Worm (Caenorhabditis elegans) whole organism, L3 larva: ENCODE results near the gene cyp-35C1.

Experiments
- R02D3.7 ChIP-seq: fragments of 150-350 bp; optimal IDR thresholded peaks from 2 replicates; lab custom pipeline; 2014; ENCODE audit warnings: missing biosample characterization, missing genetic modification characterization
- aly-2 ChIP-seq: fragments of 150-350 bp; optimal IDR thresholded peaks from 2 replicates; lab custom pipeline; 2014; ENCODE audit warnings: missing biosample characterization, missing genetic modification characterization
- ama-1 ChIP-seq: fragments of 150-350 bp; optimal IDR thresholded peaks from 2 replicates; lab custom pipeline; 2018
- ceh-16 ChIP-seq: sonication (generic microtip); optimal IDR thresholded peaks from 2 replicates; lab custom pipeline; 2017; ENCODE audit warnings: missing biosample characterization, missing genetic modification characterization
- ceh-82 ChIP-seq: fragments of 150-350 bp; optimal IDR thresholded peaks from 2 replicates; lab custom pipeline; 2014; ENCODE audit warnings: missing biosample characterization, missing genetic modification characterization
- ceh-9 ChIP-seq: sonication (generic microtip); optimal IDR thresholded peaks from 2 replicates; lab custom pipeline; 2018; ENCODE audit warnings: missing biosample characterization, missing genetic modification characterization
- daf-12 ChIP-seq: fragments of 150-350 bp; optimal IDR thresholded peaks from 2 replicates; lab custom pipeline; 2014; ENCODE audit warnings: missing biosample characterization, missing genetic modification reagents, missing genetic modification characterization
- egl-27 ChIP-seq: sonication (generic microtip); optimal IDR thresholded peaks from 4 replicates; lab custom pipeline; 2017; ENCODE audit warnings: missing biosample characterization, missing genetic modification reagents, missing genetic modification characterization
- elt-1 ChIP-seq: fragments of 150-350 bp; optimal IDR thresholded peaks from 2 replicates; lab custom pipeline; 2014; ENCODE audit warnings: missing biosample characterization, missing genetic modification characterization
- elt-2 ChIP-seq: sonication (generic microtip); optimal IDR thresholded peaks from 2 replicates; lab custom pipeline; 2016; ENCODE audit warnings: missing genetic modification reagents, mild to moderate bottlenecking, missing genetic modification characterization, missing compliant biosample characterization
- elt-3 ChIP-seq, 3 experiments: fragments of 150-350 bp in 1 of 3; sonication (generic microtip) in 2 of 3; optimal IDR thresholded peaks; 2 replicates in 2 of 3; 4 replicates in 1 of 3; lab custom pipeline; 2014 to 2017; ENCODE audit warnings: missing biosample characterization in 3 of 3, missing genetic modification characterization in 3 of 3
- fkh-10 ChIP-seq: sonication (generic microtip); optimal IDR thresholded peaks from 2 replicates; lab custom pipeline; 2017; ENCODE audit warnings: missing biosample characterization, missing genetic modification reagents, missing genetic modification characterization
- fkh-2 ChIP-seq: fragments of 150-350 bp; optimal IDR thresholded peaks from 2 replicates; lab custom pipeline; 2014; ENCODE audit warnings: missing biosample characterization, missing genetic modification reagents, missing genetic modification characterization
- fos-1 ChIP-seq: fragments of 150-350 bp; optimal IDR thresholded peaks from 2 replicates; lab custom pipeline; 2014; ENCODE audit warnings: missing biosample characterization, missing genetic modification characterization
- hmg-11 ChIP-seq: sonication (generic microtip); optimal IDR thresholded peaks from 2 replicates; lab custom pipeline; 2016; ENCODE audit warnings: missing genetic modification characterization, missing compliant biosample characterization
- jun-1 ChIP-seq: fragments of 150-350 bp; optimal IDR thresholded peaks from 2 replicates; lab custom pipeline; 2014; ENCODE audit warnings: missing biosample characterization, missing genetic modification reagents, missing genetic modification characterization
- lin-15B ChIP-seq: fragments of 150-350 bp; optimal IDR thresholded peaks from 2 replicates; lab custom pipeline; 2014; ENCODE audit warnings: missing biosample characterization, missing genetic modification characterization
- lin-39 ChIP-seq: fragments of 150-350 bp; optimal IDR thresholded peaks from 2 replicates; lab custom pipeline; 2018; ENCODE audit warnings: missing biosample characterization, missing genetic modification reagents, missing genetic modification characterization
- mdl-1 ChIP-seq: fragments of 150-350 bp; optimal IDR thresholded peaks from 2 replicates; lab custom pipeline; 2014; ENCODE audit warnings: missing biosample characterization, missing genetic modification characterization
- mml-1 ChIP-seq: fragments of 150-350 bp; sonication (generic microtip); optimal IDR thresholded peaks from 3 replicates; lab custom pipeline; 2014; ENCODE audit warnings: missing biosample characterization, missing genetic modification characterization
- nfya-1 ChIP-seq: sonication (generic microtip); optimal IDR thresholded peaks from 2 replicates; lab custom pipeline; 2017; ENCODE audit warnings: missing genetic modification characterization, mild to moderate bottlenecking, missing compliant biosample characterization, antibody characterized with exemption, moderate library complexity; ENCODE audit not compliant: insufficient read depth
- nhr-23 ChIP-seq: fragments of 150-350 bp; optimal IDR thresholded peaks from 2 replicates; lab custom pipeline; 2014; ENCODE audit warnings: missing biosample characterization, missing genetic modification reagents, missing genetic modification characterization
- nhr-237 ChIP-seq: fragments of 150-350 bp; optimal IDR thresholded peaks from 2 replicates; lab custom pipeline; 2014; ENCODE audit warnings: missing biosample characterization, missing genetic modification characterization
- nhr-25 ChIP-seq: sonication (generic microtip); optimal IDR thresholded peaks from 2 replicates; lab custom pipeline; 2017; ENCODE audit warnings: missing biosample characterization, missing genetic modification characterization
- nhr-28 ChIP-seq: fragments of 150-350 bp; optimal IDR thresholded peaks from 2 replicates; lab custom pipeline; 2014; ENCODE audit warnings: missing biosample characterization, missing genetic modification characterization
- nhr-43 ChIP-seq: sonication (generic microtip); optimal IDR thresholded peaks from 2 replicates; lab custom pipeline; 2016; ENCODE audit warnings: mild to moderate bottlenecking, missing genetic modification characterization, missing compliant biosample characterization; ENCODE audit not compliant: poor library complexity, severe bottlenecking
- nhr-67 ChIP-seq: fragments of 150-350 bp; optimal IDR thresholded peaks from 2 replicates; lab custom pipeline; 2014; ENCODE audit warnings: missing biosample characterization, missing genetic modification characterization
- nhr-76 ChIP-seq: fragments of 150-350 bp; sonication (generic microtip); optimal IDR thresholded peaks from 5 replicates; lab custom pipeline; 2014; ENCODE audit warnings: missing biosample characterization, missing genetic modification characterization
- nhr-77 ChIP-seq: fragments of 150-350 bp; optimal IDR thresholded peaks from 2 replicates; lab custom pipeline; 2014; ENCODE audit warnings: missing biosample characterization, missing genetic modification characterization
- pha-4 ChIP-seq: fragments of 150-350 bp; optimal IDR thresholded peaks from 2 replicates; lab custom pipeline; 2014; ENCODE audit warnings: missing biosample characterization, missing genetic modification reagents, missing genetic modification characterization
- sea-2 ChIP-seq: fragments of 150-350 bp; sonication (generic microtip); optimal IDR thresholded peaks from 4 replicates; lab custom pipeline; 2014; ENCODE audit warnings: missing biosample characterization, missing genetic modification reagents, missing genetic modification characterization
- skn-1 ChIP-seq: fragments of 150-350 bp; optimal IDR thresholded peaks from 2 replicates; lab custom pipeline; 2014; ENCODE audit warnings: missing biosample characterization, missing genetic modification characterization
- snpc-4 ChIP-seq: fragments of 150-350 bp; optimal IDR thresholded peaks from 2 replicates; lab custom pipeline; 2014; ENCODE audit warnings: missing biosample characterization, missing genetic modification characterization
- tbx-2 ChIP-seq: sonication (generic microtip); optimal IDR thresholded peaks from 2 replicates; lab custom pipeline; 2016; ENCODE audit warnings: mild to moderate bottlenecking, missing genetic modification characterization, missing compliant biosample characterization
- unc-39 ChIP-seq: sonication (generic microtip); optimal IDR thresholded peaks from 4 replicates; lab custom pipeline; 2017; ENCODE audit warnings: missing biosample characterization, missing genetic modification characterization
- unc-62 ChIP-seq: fragments of 150-350 bp; sonication (generic microtip); optimal IDR thresholded peaks from 4 replicates; lab custom pipeline; 2014; ENCODE audit warnings: missing biosample characterization, missing genetic modification reagents, missing genetic modification characterization
- zag-1 ChIP-seq: fragments of 150-350 bp; optimal IDR thresholded peaks from 2 replicates; lab custom pipeline; 2014; ENCODE audit warnings: missing biosample characterization, missing genetic modification characterization
- ztf-11 ChIP-seq: fragments of 150-350 bp; optimal IDR thresholded peaks from 2 replicates; lab custom pipeline; 2014; ENCODE audit warnings: missing biosample characterization, missing genetic modification characterization
- ztf-4 ChIP-seq: fragments of 150-350 bp; optimal IDR thresholded peaks from 2 replicates; lab custom pipeline; 2014; ENCODE audit warnings: missing biosample characterization, missing genetic modification characterization

Gene cyp-35C1

ce11 chrV:13890473-13890872 is 7.8 kb downstream of the cyp-35C1 start, which contains the start of gene lbp-8:
TSS of gene lbp-8 (plus strand) at chrV:13890773.
- TF ChIP-seq nhr-67 (tag; lab: Kevin White, UChicago) (no peak), nhr-43 (no peak), nhr-28 (tag; lab: Kevin White, UChicago) (no peak), nhr-76 (tag; lab: Kevin White, UChicago) (no peak), elt-1 (tag; lab: Kevin White, UChicago) (no peak), egl-27 (tag; lab: Kevin White, UChicago) (no peak), nhr-25 (tag; lab: Kevin White, UChicago) (no peak), fkh-2 (tag; lab: Kevin White, UChicago) (no peak), mdl-1 (tag; lab: Kevin White, UChicago) (no peak), ceh-9 (tag; lab: Kevin White, UChicago) (no peak), R02D3.7 (tag; lab: Kevin White, UChicago) (no peak), tbx-2 (no peak), unc-39 (tag; lab: Kevin White, UChicago) (no peak), ztf-4 (tag; lab: Kevin White, UChicago) (no peak)

ce11 chrV:13889516-13889915 is 8.8 kb downstream of the cyp-35C1 start, which contains the start of gene spp-12:
TSS of gene spp-12 (plus strand) at chrV:13889816.
- TF ChIP-seq hmg-11 (tag; lab: Kevin White, UChicago), result no peak
- TF ChIP-seq tbx-2, result no peak
- TF ChIP-seq skn-1 (tag; lab: Kevin White, UChicago), result no peak
- no peak for TF ChIP-seq pha-4 (tag; lab: Kevin White, UChicago)
- no peak for TF ChIP-seq elt-2
- TF ChIP-seq lin-15B (tag; lab: Kevin White, UChicago), result no peak
- no peak for TF ChIP-seq R02D3.7 (tag; lab: Kevin White, UChicago)
- no peak for TF ChIP-seq ceh-16 (tag; lab: Kevin White, UChicago)
- no peak for TF ChIP-seq aly-2 (tag; lab: Kevin White, UChicago)
- TF ChIP-seq ama-1 (lab: Kevin White, UChicago), result no peak
- no peak for TF ChIP-seq nhr-23 (tag; lab: Kevin White, UChicago)
- TF ChIP-seq nhr-28 (tag; lab: Kevin White, UChicago), result no peak
- TF ChIP-seq zag-1 (tag; lab: Kevin White, UChicago), result no peak
- TF ChIP-seq, all 47 proteins: peak for 0

ce11 chrV:13887358-13887757 is 10.9 kb downstream of the cyp-35C1 start, which contains the start of gene srsx-19:
TSS of gene srsx-19 (plus strand) at chrV:13887658.
- TF ChIP-seq daf-12 (tag; lab: Kevin White, UChicago), result no peak
- no peak for TF ChIP-seq nfya-1 (tag; lab: Kevin White, UChicago)
- TF ChIP-seq snpc-4, result no peak
- TF ChIP-seq unc-39 (tag; lab: Kevin White, UChicago), result no peak
- TF ChIP-seq ceh-82, result no peak
- TF ChIP-seq sea-2 (GFP tag; lab: Kevin White, UChicago), result no peak
- TF ChIP-seq fkh-10, result no peak
- no peak for TF ChIP-seq ztf-11 (tag; lab: Kevin White, UChicago)
- TF ChIP-seq jun-1 (tag; lab: Kevin White, UChicago), result no peak
- TF ChIP-seq, all 47 proteins: peak for 0

ce11 chrV:13880607-13881006 is 17.7 kb downstream of the cyp-35C1 start, which contains the start of gene T22G5.3:
TSS of gene T22G5.3 (plus strand) at chrV:13880907.
- no peak for TF ChIP-seq nhr-25 (tag; lab: Kevin White, UChicago)
- TF ChIP-seq nhr-77 (tag; lab: Kevin White, UChicago), result no peak
- no peak for TF ChIP-seq skn-1 (tag; lab: Kevin White, UChicago)
- no peak for TF ChIP-seq lin-39 (tag; lab: Kevin White, UChicago)
- TF ChIP-seq mml-1 (tag; lab: Kevin White, UChicago), result no peak
- no peak for TF ChIP-seq nhr-28 (tag; lab: Kevin White, UChicago)
- no peak for TF ChIP-seq elt-3 (tag; optimal IDR thresholded peaks at IDR 0.05; lab: Kevin White, UChicago)
- TF ChIP-seq nhr-237 (tag; lab: Kevin White, UChicago), result no peak
- TF ChIP-seq nhr-43, result no peak
- no peak for TF ChIP-seq mdl-1 (tag; lab: Kevin White, UChicago)
- TF ChIP-seq aly-2 (tag; lab: Kevin White, UChicago), result no peak
- TF ChIP-seq unc-62 (GFP tag; lab: Kevin White, UChicago), result no peak
- no peak for TF ChIP-seq fos-1 (tag; lab: Kevin White, UChicago)
- no peak for TF ChIP-seq lin-15B (tag; lab: Kevin White, UChicago)
- no peak for TF ChIP-seq nhr-23 (tag; lab: Kevin White, UChicago)
- no peak for TF ChIP-seq R02D3.7 (tag; lab: Kevin White, UChicago)
- TF ChIP-seq unc-39 (tag; lab: Kevin White, UChicago), result no peak
- TF ChIP-seq jun-1 (tag; lab: Kevin White, UChicago), result no peak
- TF ChIP-seq, all 47 proteins: peak for 0
